Fruit fly (Drosophila melanogaster) whole organism, embryonic: ENCODE data around the gene CanB.
A peak's percentile ranks its signal among the peaks of the same experiment; 100 is the strongest.

Experiments used
- ATbp ChIP-seq: fragments of 200-800 bp; sonication (Bioruptor generic); optimal IDR thresholded peaks from 2 replicates; lab custom pipeline; 2017; ENCODE audit warnings: missing biosample characterization, mild to moderate bottlenecking, missing genetic modification characterization, missing genetic modification reagents
- Abd-B ChIP-seq: fragments of 200-800 bp; sonication (Bioruptor generic); optimal IDR thresholded peaks from 2 replicates; lab custom pipeline; 2018; ENCODE audit warnings: missing biosample characterization, mild to moderate bottlenecking, missing genetic modification characterization, moderate library complexity
- CG10267 ChIP-seq: fragments of 200-800 bp; sonication (Bioruptor generic); optimal IDR thresholded peaks from 2 replicates; lab custom pipeline; 2018; ENCODE audit warnings: missing biosample characterization, mild to moderate bottlenecking, missing genetic modification characterization, moderate library complexity
- CG11560 ChIP-seq: fragments of 200-800 bp; sonication (Bioruptor generic); IDR thresholded peaks from 3 replicates; pipeline ENCODE4 v1.3.6; 2022; ENCODE audit warnings: missing biosample characterization, missing genetic modification characterization
- CG11696 ChIP-seq: fragments of 200-800 bp; sonication (Bioruptor generic); IDR thresholded peaks from 2 replicates; pipeline ENCODE4 v1.3.6; 2022; ENCODE audit warnings: missing biosample characterization, missing genetic modification characterization
- CG12659 ChIP-seq: fragments of 200-800 bp; sonication (Bioruptor generic); optimal IDR thresholded peaks from 3 replicates; lab custom pipeline; 2017; ENCODE audit warnings: mild to moderate bottlenecking, missing biosample characterization, missing genetic modification reagents, missing genetic modification characterization
- CG13624 ChIP-seq: fragments of 200-800 bp; sonication (Bioruptor generic); optimal IDR thresholded peaks from 2 replicates; lab custom pipeline; 2016; ENCODE audit warnings: missing biosample characterization, missing genetic modification characterization
- CG15514 ChIP-seq: fragments of 200-800 bp; sonication (Bioruptor generic); optimal IDR thresholded peaks from 3 replicates; lab custom pipeline; 2017; ENCODE audit warnings: missing biosample characterization, missing genetic modification characterization, mild to moderate bottlenecking, moderate library complexity, missing genetic modification reagents
- CG1647 ChIP-seq: fragments of 200-800 bp; sonication (Bioruptor generic); optimal IDR thresholded peaks from 3 replicates; lab custom pipeline; 2016; ENCODE audit warnings: missing biosample characterization, missing genetic modification characterization
- CG16779 ChIP-seq: fragments of 200-800 bp; sonication (Bioruptor generic); IDR thresholded peaks from 2 replicates; pipeline ENCODE4 v1.3.6; 2022; ENCODE audit warnings: missing biosample characterization, missing genetic modification characterization
- CG16863 ChIP-seq: fragments of 200-800 bp; sonication (Bioruptor generic); optimal IDR thresholded peaks from 3 replicates; lab custom pipeline; 2016; ENCODE audit warnings: missing biosample characterization, missing genetic modification characterization
- CG17361 ChIP-seq: fragments of 200-800 bp; sonication (Bioruptor generic); IDR thresholded peaks from 3 replicates; pipeline ENCODE4 v1.3.6; 2022; ENCODE audit warnings: missing biosample characterization, missing genetic modification characterization
- CG18262 ChIP-seq: fragments of 200-800 bp; optimal IDR thresholded peaks from 3 replicates; lab custom pipeline; 2019; ENCODE audit warnings: missing biosample characterization, mild to moderate bottlenecking, missing genetic modification characterization, moderate library complexity
- CG18764 ChIP-seq: fragments of 200-800 bp; sonication (Bioruptor generic); optimal IDR thresholded peaks from 3 replicates; lab custom pipeline; 2016; ENCODE audit warnings: missing biosample characterization, missing genetic modification characterization
- CG31388 ChIP-seq: fragments of 200-800 bp; sonication (Bioruptor generic); optimal IDR thresholded peaks from 2 replicates; lab custom pipeline; 2016; ENCODE audit warnings: missing biosample characterization, missing genetic modification characterization
- CG31441 ChIP-seq: fragments of 200-800 bp; sonication (Bioruptor generic); IDR thresholded peaks from 2 replicates; pipeline ENCODE4 v1.3.6; 2022; ENCODE audit warnings: missing biosample characterization, missing genetic modification characterization
- CG4282 ChIP-seq: fragments of 200-800 bp; sonication (Bioruptor generic); optimal IDR thresholded peaks from 2 replicates; lab custom pipeline; 2016; ENCODE audit warnings: missing biosample characterization, missing genetic modification characterization
- CG4360 ChIP-seq: fragments of 200-800 bp; sonication (Bioruptor generic); IDR thresholded peaks from 2 replicates; pipeline ENCODE4 v1.3.6; 2022; ENCODE audit warnings: missing biosample characterization, missing genetic modification characterization
- CG4730 ChIP-seq: fragments of 200-800 bp; sonication (Bioruptor generic); IDR thresholded peaks from 2 replicates; pipeline ENCODE4 v1.3.6; 2022; ENCODE audit warnings: missing biosample characterization, missing genetic modification characterization
- CG7372 ChIP-seq: fragments of 200-800 bp; sonication (Bioruptor generic); IDR thresholded peaks from 2 replicates; pipeline ENCODE4 v1.3.6; 2022; ENCODE audit warnings: missing biosample characterization, missing genetic modification characterization
- CG8478 ChIP-seq: fragments of >200 bp; optimal IDR thresholded peaks from 2 replicates; lab custom pipeline; 2018
- CG8944 ChIP-seq: fragments of 200-800 bp; sonication (Bioruptor generic); optimal IDR thresholded peaks from 3 replicates; lab custom pipeline; 2016; ENCODE audit warnings: missing biosample characterization, missing genetic modification characterization
- CG9609 ChIP-seq: fragments of 200-800 bp; sonication (Bioruptor generic); optimal IDR thresholded peaks from 3 replicates; lab custom pipeline; 2016; ENCODE audit warnings: missing biosample characterization, missing genetic modification characterization
- CG9817 ChIP-seq: fragments of 200-800 bp; sonication (Bioruptor generic); optimal IDR thresholded peaks from 2 replicates; lab custom pipeline; 2018; ENCODE audit warnings: missing biosample characterization, mild to moderate bottlenecking, missing genetic modification characterization, moderate library complexity
- CkIIα-i1 ChIP-seq: fragments of 200-800 bp; sonication (Bioruptor generic); IDR thresholded peaks from 2 replicates; pipeline ENCODE4 v1.3.6; 2022; ENCODE audit warnings: missing biosample characterization, missing genetic modification characterization
- D ChIP-seq, 2 experiments: fragments of 200-800 bp in 1 of 2; fragments of >200 bp in 1 of 2; sonication (Bioruptor generic) in 1 of 2; optimal IDR thresholded peaks; 2 replicates in 1 of 2; 3 replicates in 1 of 2; lab custom pipeline; 2017; ENCODE audit warnings: mild to moderate bottlenecking in 1 of 2, missing biosample characterization in 1 of 2, missing genetic modification characterization in 1 of 2, missing genetic modification reagents in 1 of 2
- Doc3 ChIP-seq: fragments of 200-800 bp; sonication (Bioruptor generic); IDR thresholded peaks from 3 replicates; pipeline ENCODE4 v1.3.6; 2022; ENCODE audit warnings: missing biosample characterization, missing genetic modification characterization; ENCODE audit not compliant: partially characterized antibody
- Hr78 ChIP-seq, 2 experiments: fragments of 200-800 bp in 1 of 2; fragments of >200 bp in 1 of 2; sonication (Bioruptor generic) in 1 of 2; optimal IDR thresholded peaks; 2 replicates each; lab custom pipeline; 2017 to 2019; ENCODE audit warnings: missing biosample characterization in 2 of 2, missing genetic modification characterization in 2 of 2, mild to moderate bottlenecking in 1 of 2, moderate library complexity in 1 of 2
- NFAT ChIP-seq: fragments of 200-800 bp; sonication (Bioruptor generic); IDR thresholded peaks from 2 replicates; pipeline ENCODE4 v1.3.6; 2022; ENCODE audit warnings: missing biosample characterization, missing genetic modification characterization
- Oaz ChIP-seq: fragments of 200-800 bp; sonication (Bioruptor generic); IDR thresholded peaks from 2 replicates; pipeline ENCODE4 v1.3.6; 2022; ENCODE audit warnings: missing biosample characterization, missing genetic modification characterization
- Oli ChIP-seq: fragments of 200-800 bp; sonication (Bioruptor generic); optimal IDR thresholded peaks from 2 replicates; lab custom pipeline; 2018; ENCODE audit warnings: missing biosample characterization, mild to moderate bottlenecking, missing genetic modification characterization, moderate library complexity
- Trl ChIP-seq, 3 experiments: fragments of >200 bp in 2 of 3; fragments of 200-800 bp in 1 of 3; sonication (Bioruptor generic) in 1 of 3; optimal IDR thresholded peaks; 2 replicates in 1 of 3; 3 replicates in 2 of 3; lab custom pipeline; 2016 to 2017; ENCODE audit warnings: missing biosample characterization in 1 of 3, missing genetic modification characterization in 1 of 3
- al ChIP-seq: fragments of 200-800 bp; sonication (Bioruptor generic); IDR thresholded peaks from 2 replicates; pipeline ENCODE4 v1.3.6; 2022; ENCODE audit warnings: missing biosample characterization, missing genetic modification characterization
- crc ChIP-seq: fragments of 200-800 bp; sonication (Bioruptor generic); optimal IDR thresholded peaks from 2 replicates; lab custom pipeline; 2016; ENCODE audit warnings: missing biosample characterization, missing genetic modification characterization
- cwo ChIP-seq: fragments of 200-800 bp; sonication (Bioruptor generic); optimal IDR thresholded peaks from 3 replicates; lab custom pipeline; 2017; ENCODE audit warnings: missing biosample characterization, missing genetic modification characterization, mild to moderate bottlenecking, moderate library complexity, missing genetic modification reagents
- da ChIP-seq: fragments of 200-800 bp; sonication (Bioruptor generic); optimal IDR thresholded peaks from 2 replicates; lab custom pipeline; 2016; ENCODE audit warnings: missing biosample characterization, missing genetic modification characterization
- emc ChIP-seq: fragments of 200-800 bp; sonication (Bioruptor generic); optimal IDR thresholded peaks from 2 replicates; lab custom pipeline; 2016; ENCODE audit warnings: missing biosample characterization, missing genetic modification characterization
- ewg ChIP-seq: fragments of 200-800 bp; sonication (Bioruptor generic); optimal IDR thresholded peaks from 3 replicates; lab custom pipeline; 2017; ENCODE audit warnings: mild to moderate bottlenecking, missing biosample characterization, missing genetic modification reagents, missing genetic modification characterization
- gcm2 ChIP-seq: fragments of 200-800 bp; sonication (Bioruptor generic); optimal IDR thresholded peaks from 2 replicates; lab custom pipeline; 2016; ENCODE audit warnings: missing biosample characterization, missing genetic modification characterization
- gem ChIP-seq: fragments of 200-800 bp; sonication (Bioruptor generic); optimal IDR thresholded peaks from 2 replicates; lab custom pipeline; 2019; ENCODE audit warnings: missing biosample characterization, mild to moderate bottlenecking, missing genetic modification characterization, moderate library complexity
- gt ChIP-seq: fragments of 200-800 bp; sonication (Bioruptor generic); IDR thresholded peaks from 2 replicates; pipeline ENCODE4 v1.3.6; 2022; ENCODE audit warnings: missing biosample characterization, missing genetic modification characterization
- h ChIP-seq: fragments of >200 bp; optimal IDR thresholded peaks from 2 replicates; lab custom pipeline; 2017
- prd ChIP-seq, 3 experiments: fragments of >200 bp in 2 of 3; fragments of 200-800 bp in 1 of 3; sonication (Bioruptor generic) in 1 of 3; optimal IDR thresholded peaks in 2 of 3; IDR thresholded peaks in 1 of 3; 2 replicates in 2 of 3; 3 replicates in 1 of 3; pipeline versions ENCODE4 v1.3.6 to Lab custom; 2017 to 2022; ENCODE audit warnings: missing biosample characterization in 1 of 3, missing genetic modification characterization in 1 of 3
- psq ChIP-seq: fragments of 200-800 bp; sonication (Bioruptor generic); optimal IDR thresholded peaks from 2 replicates; lab custom pipeline; 2017; ENCODE audit warnings: missing biosample characterization, missing genetic modification characterization
- pzg ChIP-seq: fragments of 200-800 bp; sonication (Bioruptor generic); optimal IDR thresholded peaks from 3 replicates; lab custom pipeline; 2018; ENCODE audit warnings: missing biosample characterization, mild to moderate bottlenecking, missing genetic modification characterization, moderate library complexity
- sens-2 ChIP-seq: fragments of 200-800 bp; sonication (Bioruptor generic); IDR thresholded peaks from 2 replicates; pipeline ENCODE4 v1.3.6; 2022; ENCODE audit warnings: missing biosample characterization, missing genetic modification characterization
- slbo ChIP-seq: fragments of 200-800 bp; sonication (Bioruptor generic); IDR thresholded peaks from 2 replicates; pipeline ENCODE4 v1.3.6; 2022; ENCODE audit warnings: missing biosample characterization, missing genetic modification characterization
- sob ChIP-seq: fragments of 200-800 bp; sonication (Bioruptor generic); IDR thresholded peaks from 2 replicates; pipeline ENCODE4 v1.3.6; 2022; ENCODE audit warnings: missing biosample characterization, missing genetic modification characterization
- sqz ChIP-seq: fragments of 200-800 bp; sonication (Bioruptor generic); optimal IDR thresholded peaks from 3 replicates; lab custom pipeline; 2018; ENCODE audit warnings: missing biosample characterization, mild to moderate bottlenecking, missing genetic modification characterization
- tll ChIP-seq, 2 experiments: fragments of 200-800 bp in 1 of 2; fragments of >200 bp in 1 of 2; sonication (Bioruptor generic) in 1 of 2; optimal IDR thresholded peaks; 2 replicates each; lab custom pipeline; 2017 to 2019; ENCODE audit warnings: missing biosample characterization in 2 of 2, missing genetic modification characterization in 2 of 2, mild to moderate bottlenecking in 1 of 2, moderate library complexity in 1 of 2

CanB gene

dm6 chrX:5285835-5286234 lies 46.5 kb upstream of the CanB start (continued):
- peak; percentile 38 for TF ChIP-seq CG18764 (GFP tag; lab: Kevin White, UChicago)
- no peak for TF ChIP-seq tll (GFP tag; optimal IDR thresholded peaks at IDR 0.05; lab: Kevin White, UChicago)
- TF ChIP-seq gcm2 (GFP tag; lab: Kevin White, UChicago), result no peak
- TF ChIP-seq h, result no peak
- no peak for TF ChIP-seq NFAT
- TF ChIP-seq sqz, result peak; percentile 41
- no peak for TF ChIP-seq pzg (GFP tag; lab: Kevin White, UChicago)
- no peak for TF ChIP-seq Hr78 (GFP tag; optimal IDR thresholded peaks at IDR 0.05; lab: Kevin White, UChicago)
- no peak for TF ChIP-seq sens-2 (GFP tag; lab: Robert Waterston, UW)
- TF ChIP-seq CG8478 (lab: Kevin White, UChicago), result no peak
- no peak for TF ChIP-seq CG4360 (GFP tag; lab: Robert Waterston, UW)
- peak; percentile 32 for TF ChIP-seq CG13624 (GFP tag; lab: Kevin White, UChicago)
- no peak for TF ChIP-seq ewg
- TF ChIP-seq crc (GFP tag; lab: Kevin White, UChicago), result no peak
- TF ChIP-seq Doc3 (GFP tag; lab: Robert Waterston, UW), result no peak
- peak; percentile 21 for TF ChIP-seq CG18262 (tag; lab: Kevin White, UChicago)
- TF ChIP-seq CG10267 (tag; lab: Kevin White, UChicago), result peak; percentile 48
- no peak for TF ChIP-seq prd (optimal IDR thresholded peaks at IDR 0.05; lab: Kevin White, UChicago)
- peak; percentile 68 for TF ChIP-seq prd (GFP tag; IDR thresholded peaks at IDR 0.05; lab: Robert Waterston, UW)
- peak; percentile 2 for TF ChIP-seq emc (GFP tag; lab: Kevin White, UChicago)
- TF ChIP-seq sob (GFP tag; lab: Robert Waterston, UW), result peak; percentile 69
- no peak for TF ChIP-seq Abd-B
- TF ChIP-seq al (GFP tag; lab: Robert Waterston, UW), result no peak
- peak; percentile 10 for TF ChIP-seq Oli (tag; lab: Kevin White, UChicago)
- no peak for TF ChIP-seq CG17361 (GFP tag; lab: Robert Waterston, UW)
- TF ChIP-seq CG12659 (GFP tag; lab: Kevin White, UChicago), result peak; percentile 24
- no peak for TF ChIP-seq ATbp (GFP tag; lab: Kevin White, UChicago)
- no peak for TF ChIP-seq CG11560 (tag; lab: Robert Waterston, UW)
- no peak for TF ChIP-seq da
- TF ChIP-seq CG4730 (GFP tag; lab: Robert Waterston, UW), result no peak
- TF ChIP-seq cwo (GFP tag; lab: Kevin White, UChicago), result peak; percentile 32
- no peak for TF ChIP-seq psq (GFP tag; lab: Kevin White, UChicago)
- 0 out of 2 replicates have a peak, but pooled peaks have one; percentile 24 for TF ChIP-seq Oaz (GFP tag; lab: Robert Waterston, UW)
- TF ChIP-seq slbo (GFP tag; lab: Robert Waterston, UW), result peak; percentile 56; the same call in 1 of the 2 replicates
- no peak for TF ChIP-seq gt (GFP tag; lab: Robert Waterston, UW)
- no peak for TF ChIP-seq CG4282 (GFP tag; lab: Kevin White, UChicago)
- no peak for TF ChIP-seq Trl (optimal IDR thresholded peaks at IDR 0.05; lab: Kevin White, UChicago)
- peak; percentile 18 for TF ChIP-seq Trl (GFP tag; optimal IDR thresholded peaks at IDR 0.05; lab: Kevin White, UChicago)
- peak; percentile 62 for TF ChIP-seq gem (tag; lab: Kevin White, UChicago)
- TF ChIP-seq CkIIα-i1, result no peak
- TF ChIP-seq CG16863 (GFP tag; lab: Kevin White, UChicago), result peak; percentile 27
- TF ChIP-seq CG8944, result peak; percentile 16
- TF ChIP-seq CG15514 (GFP tag; lab: Kevin White, UChicago), result peak; percentile 47
- TF ChIP-seq CG1647 (GFP tag; lab: Kevin White, UChicago), result peak; percentile 30
- no peak for TF ChIP-seq CG7372 (GFP tag; lab: Robert Waterston, UW)
- no peak for TF ChIP-seq D (optimal IDR thresholded peaks at IDR 0.05; lab: Kevin White, UChicago)
- peak; percentile 27 for TF ChIP-seq D (GFP tag; optimal IDR thresholded peaks at IDR 0.05; lab: Kevin White, UChicago)
- no peak for TF ChIP-seq CG11696 (GFP tag; lab: Robert Waterston, UW)
- TF ChIP-seq CG9817 (tag; lab: Kevin White, UChicago), result peak; percentile 41
- TF ChIP-seq CG31388 (GFP tag; lab: Kevin White, UChicago), result no peak
- TF ChIP-seq CG9609 (GFP tag; lab: Kevin White, UChicago), result peak; percentile 24
- TF ChIP-seq CG16779 (GFP tag; lab: Robert Waterston, UW), result no peak
- peak; percentile 24; the same call in 1 of the 2 replicates for TF ChIP-seq CG31441 (GFP tag; lab: Robert Waterston, UW)
